Worm (Caenorhabditis elegans): ENCODE results near the gene F53F4.16.

F53F4.16 gene

DNA sequence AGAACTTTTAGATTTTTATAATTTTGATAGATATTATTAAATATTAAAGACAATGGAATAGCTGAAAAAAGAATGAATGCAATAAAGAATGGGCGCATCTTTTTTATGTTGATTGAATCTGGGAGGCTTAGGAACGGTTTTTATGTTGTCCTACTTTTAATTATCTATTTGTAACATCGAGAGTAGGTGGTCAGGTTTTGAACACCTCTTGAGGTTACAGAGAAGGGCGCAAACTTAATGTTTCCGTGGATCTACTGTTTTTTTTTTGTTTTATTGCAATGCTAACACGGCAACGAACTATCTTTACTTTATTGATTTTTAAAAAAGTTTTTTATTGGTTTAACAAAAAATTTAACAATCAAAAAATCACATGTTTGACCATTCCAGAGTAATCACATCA, 7.8 kb downstream of the F53F4.16 start, which contains the start of gene F53F4.7:
F53F4.7 (minus strand) TSS at position 101 of the 400 bp plus-strand sequence.
- TF ChIP-seq blmp-1 (tag; optimal IDR thresholded peaks at IDR 0.05; ENCODE audit: insufficient read depth) (no peak), nhr-77 (tag; optimal IDR thresholded peaks at IDR 0.05) (no peak), zag-1 (tag; optimal IDR thresholded peaks at IDR 0.05) (no peak), nhr-10 (tag; optimal IDR thresholded peaks at IDR 0.05) (no peak), sma-9 (GFP tag; optimal IDR thresholded peaks at IDR 0.05) (no peak), sma-9 (tag; optimal IDR thresholded peaks at IDR 0.05) (no peak), dmd-4 (tag; optimal IDR thresholded peaks at IDR 0.05) (no peak), peb-1 (tag; optimal IDR thresholded peaks at IDR 0.05) (no peak), snpc-4 (tag; optimal IDR thresholded peaks at IDR 0.05) (no peak), ama-1 (optimal IDR thresholded peaks at IDR 0.05) (no peak), crh-2 (tag; optimal IDR thresholded peaks at IDR 0.05) (no peak), R02D3.7 (tag; optimal IDR thresholded peaks at IDR 0.05) (no peak)

DNA sequence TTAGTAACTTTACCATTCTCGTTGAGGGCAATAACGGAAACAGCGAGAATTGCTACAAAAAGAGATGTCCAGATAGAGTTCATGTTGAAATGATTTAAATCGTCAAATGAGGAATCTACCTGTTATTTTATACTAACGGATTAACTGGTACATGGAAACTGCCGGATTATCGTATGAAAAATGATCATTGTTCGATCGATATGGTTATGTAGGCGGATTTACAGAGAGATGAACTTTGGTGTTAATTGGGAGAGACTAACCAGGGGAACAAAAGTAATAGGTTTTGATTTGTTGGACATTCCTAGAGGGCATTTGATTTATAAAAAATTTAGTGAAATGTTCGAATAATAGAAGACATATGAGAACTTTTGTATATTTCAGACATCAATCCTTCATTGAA, 9.8 kb downstream of the F53F4.16 start, which contains the start of gene spig-9:
spig-9 (minus strand) TSS at position 101 of the 400 bp plus-strand sequence.
- no peak for TF ChIP-seq aly-2 (tag; optimal IDR thresholded peaks at IDR 0.05)
- TF ChIP-seq nhr-237 (tag; optimal IDR thresholded peaks at IDR 0.05), result no peak
- no peak for TF ChIP-seq ztf-1 (GFP tag; conservative IDR thresholded peaks at IDR 0.05)
- no peak for TF ChIP-seq F13H6.1 (tag; optimal IDR thresholded peaks at IDR 0.05)

DNA sequence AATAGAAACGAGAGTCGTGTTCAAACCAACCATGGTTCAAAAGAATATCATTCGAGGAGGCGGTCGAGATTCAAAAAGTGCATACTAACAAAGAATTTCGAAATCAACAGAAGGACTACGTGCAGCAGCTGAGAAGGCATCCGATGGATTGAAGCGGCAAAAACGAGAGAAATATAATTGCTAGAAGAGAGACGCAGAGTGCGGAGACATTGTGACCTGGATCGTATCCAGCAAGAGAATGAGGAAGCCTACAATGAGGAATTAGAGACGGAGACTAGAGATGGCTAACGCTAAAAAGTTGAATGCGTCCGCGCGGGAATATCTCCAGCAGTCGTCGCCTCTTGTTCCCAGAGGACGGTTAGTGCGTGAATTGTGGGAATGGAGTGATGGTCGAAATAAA, 11.8 kb downstream of the F53F4.16 start:
- TF ChIP-seq nhr-6 (tag; optimal IDR thresholded peaks at IDR 0.05), result no peak
- TF ChIP-seq nhr-21 (tag; optimal IDR thresholded peaks at IDR 0.05), result peak; percentile 20
- no peak for TF ChIP-seq crh-2 (tag; optimal IDR thresholded peaks at IDR 0.05)
- no peak for TF ChIP-seq unc-39 (tag; optimal IDR thresholded peaks at IDR 0.05)
- no peak for TF ChIP-seq zag-1 (tag; optimal IDR thresholded peaks at IDR 0.05)
- no peak for TF ChIP-seq sma-9 (GFP tag; optimal IDR thresholded peaks at IDR 0.05)
- TF ChIP-seq sma-9 (tag; optimal IDR thresholded peaks at IDR 0.05), result no peak
- TF ChIP-seq lsy-2 (tag; optimal IDR thresholded peaks at IDR 0.05), result no peak
- no peak for TF ChIP-seq F13H6.1 (tag; optimal IDR thresholded peaks at IDR 0.05)

DNA sequence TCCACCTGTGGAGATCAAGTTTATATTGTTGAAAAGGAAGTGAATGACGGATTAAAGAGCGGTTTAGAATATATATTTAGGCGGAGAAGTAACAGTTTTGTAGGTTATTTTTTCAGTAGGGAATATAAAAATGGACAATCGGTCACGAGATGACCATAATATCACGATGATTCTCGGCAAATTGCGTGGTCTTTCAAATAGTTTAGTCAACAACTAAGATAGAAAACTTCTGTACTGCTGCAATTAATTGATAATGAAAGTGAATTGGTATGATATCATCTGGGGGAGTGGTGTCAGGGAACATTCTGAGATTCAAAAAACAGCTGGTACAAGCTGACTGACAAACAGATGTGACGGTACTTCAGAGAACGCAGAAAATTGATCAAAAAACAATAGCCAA, 13.1 kb downstream of the F53F4.16 start:
- TF ChIP-seq crh-2 (tag; optimal IDR thresholded peaks at IDR 0.05) (peak; percentile 15), sma-3 (GFP tag; optimal IDR thresholded peaks at IDR 0.05) (peak; percentile 60), nhr-25 (tag; optimal IDR thresholded peaks at IDR 0.05) (peak; percentile 36), sma-9 (GFP tag; optimal IDR thresholded peaks at IDR 0.05) (peak; percentile 44), sma-9 (tag; optimal IDR thresholded peaks at IDR 0.05) (no peak), zag-1 (tag; optimal IDR thresholded peaks at IDR 0.05) (no peak), gmeb-1 (tag; optimal IDR thresholded peaks at IDR 0.05) (no peak), nhr-21 (tag; optimal IDR thresholded peaks at IDR 0.05) (no peak), nhr-77 (tag; optimal IDR thresholded peaks at IDR 0.05) (no peak), blmp-1 (tag; optimal IDR thresholded peaks at IDR 0.05; ENCODE audit: insufficient read depth) (peak; percentile 90)

DNA sequence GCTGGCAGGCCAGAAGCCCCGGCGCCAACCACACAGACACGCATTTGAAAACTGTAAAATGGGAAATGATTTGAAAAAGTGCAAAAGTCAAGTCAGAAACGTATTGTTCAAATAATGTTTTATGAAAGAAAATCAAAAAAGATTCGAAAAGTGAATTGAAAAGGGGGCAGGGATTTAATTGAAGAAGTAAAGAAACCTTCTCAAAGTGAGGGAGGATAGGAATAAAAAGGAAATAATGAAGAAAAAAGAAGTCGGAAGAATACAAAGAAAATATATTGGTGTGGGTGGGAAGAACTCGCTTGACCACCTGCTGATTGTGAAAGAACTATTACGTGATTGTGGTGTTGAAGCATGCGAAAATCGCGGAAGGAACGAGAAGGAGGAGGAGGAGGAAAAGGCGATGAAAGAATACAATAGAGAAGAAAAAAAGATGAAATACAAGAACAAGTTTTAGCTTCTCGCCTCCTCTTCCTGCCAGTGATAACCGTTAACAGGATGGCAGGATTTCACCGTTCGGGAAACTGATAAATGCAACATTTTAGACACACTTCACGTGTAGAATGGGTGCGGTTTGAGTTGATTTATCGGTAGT, 14.9 kb downstream of the F53F4.16 start, which contains the start of gene fmo-4:
fmo-4 (minus strand) TSS at position 51 of the 592 bp plus-strand sequence.
- TF ChIP-seq crh-2 (tag; optimal IDR thresholded peaks at IDR 0.05) (no peak), nhr-25 (tag; optimal IDR thresholded peaks at IDR 0.05) (peak; percentile 9), Y55F3AM.14 (GFP tag; optimal IDR thresholded peaks at IDR 0.05) (peak; percentile 33), nhr-21 (tag; optimal IDR thresholded peaks at IDR 0.05) (peak; percentile 71)

DNA sequence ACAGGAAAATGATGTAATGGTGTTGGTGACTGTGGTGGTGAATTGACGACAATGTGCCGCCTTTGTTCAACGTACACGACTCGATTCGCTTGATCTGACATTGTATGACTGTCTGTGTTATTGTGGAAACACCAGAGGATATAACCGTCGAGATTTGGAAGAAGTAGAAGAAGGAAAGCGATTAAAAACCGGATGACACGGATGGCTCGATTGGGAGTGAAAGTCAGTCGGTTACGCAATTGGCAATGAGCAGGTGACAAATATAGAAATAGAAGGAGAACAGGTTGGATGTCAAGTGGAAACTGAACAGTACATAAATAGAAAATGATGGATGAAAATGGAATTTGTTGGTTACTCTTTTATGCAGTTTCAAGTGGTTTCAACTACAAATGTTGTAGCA, 20.7 kb downstream of the F53F4.16 start, which contains the start of gene rdy-2:
rdy-2 (minus strand) TSS at position 101 of the 400 bp plus-strand sequence.
- TF ChIP-seq elt-3 (tag; optimal IDR thresholded peaks at IDR 0.05), result no peak
- TF ChIP-seq nhr-12 (tag; optimal IDR thresholded peaks at IDR 0.05), result no peak
- TF ChIP-seq crh-2 (tag; optimal IDR thresholded peaks at IDR 0.05), result no peak
- no peak for TF ChIP-seq mdl-1 (tag; optimal IDR thresholded peaks at IDR 0.05)
- no peak for TF ChIP-seq ztf-1 (GFP tag; conservative IDR thresholded peaks at IDR 0.05)
- TF ChIP-seq Y55F3AM.14 (GFP tag; optimal IDR thresholded peaks at IDR 0.05), result no peak
- no peak for TF ChIP-seq ceh-82 (tag; optimal IDR thresholded peaks at IDR 0.05)
- no peak for TF ChIP-seq sem-4 (tag; optimal IDR thresholded peaks at IDR 0.05)
- TF ChIP-seq nhr-237 (tag; optimal IDR thresholded peaks at IDR 0.05), result no peak
- no peak for TF ChIP-seq skn-1 (tag; optimal IDR thresholded peaks at IDR 0.05)
- no peak for TF ChIP-seq elt-1 (tag; optimal IDR thresholded peaks at IDR 0.05)
- no peak for TF ChIP-seq nhr-21 (tag; optimal IDR thresholded peaks at IDR 0.05)
- no peak for TF ChIP-seq sma-3 (GFP tag; optimal IDR thresholded peaks at IDR 0.05)
- no peak for TF ChIP-seq unc-62 (GFP tag; optimal IDR thresholded peaks at IDR 0.05)
- TF ChIP-seq mbf-1 (tag; optimal IDR thresholded peaks at IDR 0.05), result no peak
- TF ChIP-seq peb-1 (tag; optimal IDR thresholded peaks at IDR 0.05), result no peak
- TF ChIP-seq alr-1 (tag; optimal IDR thresholded peaks at IDR 0.05), result no peak
- TF ChIP-seq sma-9 (GFP tag; optimal IDR thresholded peaks at IDR 0.05), result no peak
- no peak for TF ChIP-seq sma-9 (tag; optimal IDR thresholded peaks at IDR 0.05)

All from whole organism, L2 larva.